Worm (Caenorhabditis elegans) whole organism, mixed stage, embryonic: ENCODE measurements around the gene sftd-3.

ENCODE experiments used
- ceh-83 ChIP-seq: fragments of 200-800 bp; sonication (Bioruptor generic); optimal IDR thresholded peaks from 2 replicates; lab custom pipeline; 2018; ENCODE audit warnings: mild to moderate bottlenecking, missing genetic modification characterization, missing compliant biosample characterization
- elt-1 ChIP-seq: sonication (generic microtip); optimal IDR thresholded peaks from 2 replicates; lab custom pipeline; 2017; ENCODE audit warnings: missing genetic modification characterization, mild to moderate bottlenecking, missing compliant biosample characterization, antibody characterized with exemption, moderate library complexity, borderline replicate concordance; ENCODE audit not compliant: insufficient read depth
- unc-39 ChIP-seq: fragments of 150-350 bp; optimal IDR thresholded peaks from 2 replicates; lab custom pipeline; 2014; ENCODE audit warnings: missing biosample characterization, missing genetic modification characterization

DNA sequence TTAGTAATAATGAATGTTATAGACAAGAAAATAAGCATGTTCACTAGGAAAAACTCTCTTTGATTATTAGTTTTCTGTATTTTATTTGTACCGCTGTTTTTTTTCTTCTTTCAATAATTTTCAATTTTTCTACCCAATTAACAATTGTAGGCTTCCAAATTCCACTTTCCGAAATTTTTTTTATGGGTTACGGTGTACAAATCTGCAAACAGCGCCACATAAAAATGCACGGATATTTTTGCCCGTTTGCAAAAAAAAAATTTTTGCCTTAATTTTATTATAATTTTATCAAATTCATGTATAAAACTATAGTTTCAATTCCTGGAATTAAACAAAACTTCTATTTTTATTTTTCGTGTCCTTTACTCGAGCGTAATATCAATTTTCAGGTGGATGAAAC is 28.8 kb upstream of the sftd-3 start, which contains the start of gene ooc-5:
- TF ChIP-seq ceh-83 (GFP tag; lab: Kevin White, UChicago) (no peak), elt-1 (tag; lab: Kevin White, UChicago) (no peak), unc-39 (no peak)
